Worm (Caenorhabditis elegans) whole organism, late embryonic: ENCODE data around the gene srh-269.

Experiments
- ahr-1 ChIP-seq: sonication (generic microtip); optimal IDR thresholded peaks from 2 replicates; lab custom pipeline; 2016; ENCODE audit warnings: missing genetic modification characterization, missing compliant biosample characterization
- dve-1 ChIP-seq: sonication (generic microtip); optimal IDR thresholded peaks from 2 replicates; lab custom pipeline; 2017; ENCODE audit warnings: antibody characterized with exemption, mild to moderate bottlenecking, missing genetic modification characterization, missing compliant biosample characterization
- ets-4 ChIP-seq: sonication (generic microtip); optimal IDR thresholded peaks from 2 replicates; lab custom pipeline; 2016; ENCODE audit warnings: missing genetic modification characterization, missing compliant biosample characterization
- eyg-1 ChIP-seq: sonication (generic microtip); optimal IDR thresholded peaks from 2 replicates; lab custom pipeline; 2016; ENCODE audit warnings: missing genotype, missing genetic modification characterization, missing compliant biosample characterization
- fkh-6 ChIP-seq: sonication (generic microtip); optimal IDR thresholded peaks from 2 replicates; lab custom pipeline; 2016; ENCODE audit warnings: missing genetic modification characterization, missing compliant biosample characterization
- hlh-30 ChIP-seq: sonication (generic microtip); optimal IDR thresholded peaks from 2 replicates; lab custom pipeline; 2017; ENCODE audit warnings: antibody characterized with exemption, missing genetic modification characterization, missing compliant biosample characterization; ENCODE audit not compliant: insufficient read depth
- nhr-11 ChIP-seq: fragments of 150-350 bp; optimal IDR thresholded peaks from 2 replicates; lab custom pipeline; 2014; ENCODE audit warnings: missing biosample characterization, missing genetic modification characterization
- odd-2 ChIP-seq: sonication (generic microtip); optimal IDR thresholded peaks from 2 replicates; lab custom pipeline; 2017; ENCODE audit warnings: antibody characterized with exemption, mild to moderate bottlenecking, missing genetic modification characterization, missing compliant biosample characterization
- pag-3 ChIP-seq: sonication (generic microtip); optimal IDR thresholded peaks from 2 replicates; lab custom pipeline; 2016; ENCODE audit warnings: missing compliant biosample characterization, missing genetic modification characterization, borderline replicate concordance
- pax-1 ChIP-seq: fragments of 150-350 bp; optimal IDR thresholded peaks from 2 replicates; lab custom pipeline; 2014; ENCODE audit warnings: missing biosample characterization, missing genetic modification characterization
- tbx-2 ChIP-seq: sonication (generic microtip); optimal IDR thresholded peaks from 2 replicates; lab custom pipeline; 2016; ENCODE audit warnings: missing genetic modification characterization, missing compliant biosample characterization
- unc-3 ChIP-seq, 2 experiments: fragments of 200-800 bp in 1 of 2; sonication (Bioruptor generic) in 1 of 2; sonication (generic microtip) in 1 of 2; conservative IDR thresholded peaks in 1 of 2; optimal IDR thresholded peaks in 1 of 2; 2 replicates each; pipeline versions ENCODE4 v1.3.6 to Lab custom; 2016 to 2022; ENCODE audit warnings: missing compliant biosample characterization in 2 of 2, missing genetic modification characterization in 2 of 2, missing genetic modification reagents in 1 of 2
- unc-55 ChIP-seq: sonication (generic microtip); optimal IDR thresholded peaks from 2 replicates; lab custom pipeline; 2017; ENCODE audit warnings: missing biosample characterization, missing genetic modification reagents, missing genetic modification characterization
- zip-5 ChIP-seq: sonication (generic microtip); optimal IDR thresholded peaks from 2 replicates; lab custom pipeline; 2016; ENCODE audit warnings: missing genetic modification characterization, missing compliant biosample characterization

- no peak for TF ChIP-seq unc-55 (GFP tag; lab: Kevin White, UChicago)
- TF ChIP-seq nhr-11: no peak
- no peak for TF ChIP-seq dve-1 (tag; lab: Kevin White, UChicago)
- TF ChIP-seq hlh-30 (tag; lab: Kevin White, UChicago): no peak
- no peak for TF ChIP-seq tbx-2 (tag; lab: Kevin White, UChicago)
- TF ChIP-seq unc-3 (GFP tag; conservative IDR thresholded peaks at IDR 0.05; lab: Robert Waterston, UW): no peak
- no peak for TF ChIP-seq unc-3 (tag; optimal IDR thresholded peaks at IDR 0.05; lab: Kevin White, UChicago)
- TF ChIP-seq eyg-1 (tag; lab: Kevin White, UChicago): no peak
- TF ChIP-seq odd-2: no peak
- no peak for TF ChIP-seq fkh-6 (tag; lab: Kevin White, UChicago)
- no peak for TF ChIP-seq ahr-1 (tag; lab: Kevin White, UChicago)
- TF ChIP-seq zip-5 (tag; lab: Kevin White, UChicago): no peak
- no peak for TF ChIP-seq pag-3
- TF ChIP-seq ets-4 (tag; lab: Kevin White, UChicago): no peak
- no peak for TF ChIP-seq pax-1 (tag; lab: Kevin White, UChicago)
Observed at ce11 chrV:16588428-16588827, 3.4 kb downstream of the srh-269 start, which contains the start of gene srw-73.
